Fruit fly (Drosophila melanogaster) whole organism, embryonic: ENCODE measurements around the gene CG33124.

ENCODE experiments used
- Ada2b ChIP-seq: fragments of 200-800 bp; sonication (Bioruptor generic); IDR thresholded peaks from 2 replicates; pipeline ENCODE4 v1.3.6; 2022; ENCODE audit warnings: missing biosample characterization, missing genetic modification characterization
- C15 ChIP-seq: fragments of 200-800 bp; sonication (Bioruptor generic); IDR thresholded peaks from 3 replicates; pipeline ENCODE4 v1.3.6; 2022; ENCODE audit warnings: missing biosample characterization, missing genetic modification characterization
- CG11695 ChIP-seq: fragments of 200-800 bp; sonication (Bioruptor generic); IDR thresholded peaks from 3 replicates; pipeline ENCODE4 v1.3.6; 2022; ENCODE audit warnings: missing biosample characterization, missing genetic modification characterization
- CG12744 ChIP-seq: fragments of 200-800 bp; sonication (Bioruptor generic); optimal IDR thresholded peaks from 2 replicates; lab custom pipeline; 2016; ENCODE audit warnings: missing biosample characterization, missing genetic modification characterization
- CG14965 ChIP-seq: fragments of 200-800 bp; sonication (Bioruptor generic); optimal IDR thresholded peaks from 2 replicates; lab custom pipeline; 2016; ENCODE audit warnings: missing biosample characterization, missing genetic modification characterization, borderline replicate concordance
- CG15073 ChIP-seq: fragments of 200-800 bp; sonication (Bioruptor generic); optimal IDR thresholded peaks from 2 replicates; lab custom pipeline; 2016; ENCODE audit warnings: missing biosample characterization, missing genetic modification characterization
- CG15479 ChIP-seq: fragments of 200-800 bp; sonication (Bioruptor generic); optimal IDR thresholded peaks from 3 replicates; lab custom pipeline; 2019; ENCODE audit warnings: missing biosample characterization, mild to moderate bottlenecking, missing genetic modification characterization, moderate library complexity
- CG1602 ChIP-seq: fragments of 200-800 bp; sonication (Bioruptor generic); optimal IDR thresholded peaks from 3 replicates; lab custom pipeline; 2016; ENCODE audit warnings: missing biosample characterization, missing genetic modification characterization
- CG16813 ChIP-seq: fragments of 200-800 bp; sonication (Bioruptor generic); IDR thresholded peaks from 3 replicates; pipeline ENCODE4 v1.3.6; 2022; ENCODE audit warnings: missing biosample characterization, missing genetic modification characterization; ENCODE audit not compliant: partially characterized antibody
- CG17612 ChIP-seq: fragments of 200-800 bp; sonication (Bioruptor generic); IDR thresholded peaks from 2 replicates; pipeline ENCODE4 v1.3.6; 2022; ENCODE audit warnings: missing biosample characterization, missing genetic modification characterization
- CG18599 ChIP-seq: fragments of 200-800 bp; sonication (Bioruptor generic); optimal IDR thresholded peaks from 3 replicates; lab custom pipeline; 2017; ENCODE audit warnings: missing biosample characterization, missing genetic modification characterization, mild to moderate bottlenecking, moderate library complexity, missing genetic modification reagents
- CG3281 ChIP-seq: fragments of 200-800 bp; sonication (Bioruptor generic); optimal IDR thresholded peaks from 3 replicates; lab custom pipeline; 2017; ENCODE audit warnings: missing biosample characterization, mild to moderate bottlenecking, missing genetic modification characterization
- CG33557 ChIP-seq: fragments of 200-800 bp; sonication (Bioruptor generic); optimal IDR thresholded peaks from 2 replicates; lab custom pipeline; 2019; ENCODE audit warnings: missing biosample characterization, mild to moderate bottlenecking, missing genetic modification characterization, moderate library complexity
- CG5180 ChIP-seq: fragments of 200-800 bp; sonication (Bioruptor generic); optimal IDR thresholded peaks from 3 replicates; lab custom pipeline; 2017; ENCODE audit warnings: missing biosample characterization, missing genetic modification characterization, mild to moderate bottlenecking, moderate library complexity, missing genetic modification reagents
- CG6689 ChIP-seq: fragments of 200-800 bp; sonication (Bioruptor generic); IDR thresholded peaks from 2 replicates; pipeline ENCODE4 v1.3.6; 2022; ENCODE audit warnings: missing biosample characterization, missing genetic modification characterization
- CG6791 ChIP-seq: fragments of 200-800 bp; sonication (Bioruptor generic); IDR thresholded peaks from 3 replicates; pipeline ENCODE4 v1.3.6; 2022; ENCODE audit warnings: missing biosample characterization, missing genetic modification characterization; ENCODE audit not compliant: partially characterized antibody
- CG7963 ChIP-seq: fragments of 200-800 bp; sonication (Bioruptor generic); IDR thresholded peaks from 3 replicates; pipeline ENCODE4 v1.3.6; 2022; ENCODE audit warnings: missing biosample characterization, missing genetic modification characterization; ENCODE audit not compliant: partially characterized antibody
- CHES-1-like ChIP-seq: fragments of 200-800 bp; sonication (Bioruptor generic); optimal IDR thresholded peaks from 2 replicates; lab custom pipeline; 2016; ENCODE audit warnings: missing biosample characterization, missing genetic modification characterization
- D ChIP-seq, 2 experiments: fragments of 200-800 bp in 1 of 2; fragments of >200 bp in 1 of 2; sonication (Bioruptor generic) in 1 of 2; optimal IDR thresholded peaks; 2 replicates in 1 of 2; 3 replicates in 1 of 2; lab custom pipeline; 2017; ENCODE audit warnings: mild to moderate bottlenecking in 1 of 2, missing biosample characterization in 1 of 2, missing genetic modification characterization in 1 of 2, missing genetic modification reagents in 1 of 2
- D19B ChIP-seq: fragments of 200-800 bp; sonication (Bioruptor generic); optimal IDR thresholded peaks from 2 replicates; lab custom pipeline; 2017; ENCODE audit warnings: missing biosample characterization, mild to moderate bottlenecking, missing genetic modification characterization
- Dbx ChIP-seq: fragments of 200-800 bp; sonication (Bioruptor generic); IDR thresholded peaks from 3 replicates; pipeline ENCODE4 v1.3.6; 2022; ENCODE audit warnings: missing biosample characterization, missing genetic modification characterization
- E2f2 ChIP-seq: fragments of 200-800 bp; sonication (Bioruptor generic); IDR thresholded peaks from 2 replicates; pipeline ENCODE4 v1.3.6; 2022; ENCODE audit warnings: missing biosample characterization, missing genetic modification characterization
- Gug ChIP-seq: fragments of 200-800 bp; sonication (Bioruptor generic); IDR thresholded peaks from 4 replicates; pipeline ENCODE4 v1.3.6; 2022; ENCODE audit warnings: missing biosample characterization, missing genetic modification characterization
- HLH54F ChIP-seq: fragments of 200-800 bp; sonication (Bioruptor generic); optimal IDR thresholded peaks from 3 replicates; lab custom pipeline; 2016; ENCODE audit warnings: missing biosample characterization, missing genetic modification characterization
- Jarid2 ChIP-seq: fragments of 200-800 bp; sonication (Bioruptor generic); optimal IDR thresholded peaks from 3 replicates; lab custom pipeline; 2017; ENCODE audit warnings: mild to moderate bottlenecking, missing biosample characterization, missing genetic modification reagents, missing genetic modification characterization
- Mad ChIP-seq: fragments of 200-800 bp; sonication (Bioruptor generic); optimal IDR thresholded peaks from 2 replicates; lab custom pipeline; 2016; ENCODE audit warnings: missing biosample characterization, missing genetic modification characterization
- Neu2 ChIP-seq: fragments of 200-800 bp; sonication (Bioruptor generic); optimal IDR thresholded peaks from 3 replicates; lab custom pipeline; 2016; ENCODE audit warnings: missing biosample characterization, missing genetic modification characterization, borderline replicate concordance
- Nf-YB ChIP-seq: fragments of 200-800 bp; sonication (Bioruptor generic); optimal IDR thresholded peaks from 3 replicates; lab custom pipeline; 2019; ENCODE audit warnings: missing biosample characterization, mild to moderate bottlenecking, missing genetic modification characterization, moderate library complexity
- Oli ChIP-seq: fragments of 200-800 bp; sonication (Bioruptor generic); optimal IDR thresholded peaks from 2 replicates; lab custom pipeline; 2018; ENCODE audit warnings: missing biosample characterization, mild to moderate bottlenecking, missing genetic modification characterization, moderate library complexity
- Ptx1 ChIP-seq: fragments of 200-800 bp; sonication (Bioruptor generic); IDR thresholded peaks from 2 replicates; pipeline ENCODE4 v1.3.6; 2022; ENCODE audit warnings: missing biosample characterization, missing genetic modification characterization
- Side ChIP-seq: fragments of 200-800 bp; sonication (Bioruptor generic); optimal IDR thresholded peaks from 2 replicates; lab custom pipeline; 2016; ENCODE audit warnings: missing biosample characterization, missing genetic modification characterization
- Six4 ChIP-seq: fragments of 200-800 bp; sonication (Bioruptor generic); optimal IDR thresholded peaks from 2 replicates; lab custom pipeline; 2016; ENCODE audit warnings: missing biosample characterization, missing genetic modification characterization
- Sox102F ChIP-seq: fragments of 200-800 bp; sonication (Bioruptor generic); optimal IDR thresholded peaks from 2 replicates; lab custom pipeline; 2018; ENCODE audit warnings: missing biosample characterization, mild to moderate bottlenecking, missing genetic modification characterization, moderate library complexity
- dan ChIP-seq: fragments of 200-800 bp; sonication (Bioruptor generic); IDR thresholded peaks from 2 replicates; pipeline ENCODE4 v1.3.6; 2022; ENCODE audit warnings: missing biosample characterization, missing genetic modification characterization
- dimm ChIP-seq: fragments of 200-800 bp; sonication (Bioruptor generic); IDR thresholded peaks from 2 replicates; pipeline ENCODE4 v1.3.6; 2022; ENCODE audit warnings: missing biosample characterization, missing genetic modification characterization
- dpn ChIP-seq, 2 experiments: fragments of 200-800 bp; sonication (Bioruptor generic); optimal IDR thresholded peaks; 3 replicates each; lab custom pipeline; 2016; ENCODE audit warnings: missing biosample characterization in 2 of 2, missing genetic modification characterization in 2 of 2
- gcm2 ChIP-seq: fragments of 200-800 bp; sonication (Bioruptor generic); optimal IDR thresholded peaks from 2 replicates; lab custom pipeline; 2016; ENCODE audit warnings: missing biosample characterization, missing genetic modification characterization
- gem ChIP-seq: fragments of 200-800 bp; sonication (Bioruptor generic); optimal IDR thresholded peaks from 2 replicates; lab custom pipeline; 2019; ENCODE audit warnings: missing biosample characterization, mild to moderate bottlenecking, missing genetic modification characterization, moderate library complexity
- gt ChIP-seq: fragments of 200-800 bp; sonication (Bioruptor generic); IDR thresholded peaks from 2 replicates; pipeline ENCODE4 v1.3.6; 2022; ENCODE audit warnings: missing biosample characterization, missing genetic modification characterization
- ind ChIP-seq: fragments of 200-800 bp; sonication (Bioruptor generic); optimal IDR thresholded peaks from 3 replicates; lab custom pipeline; 2016; ENCODE audit warnings: missing biosample characterization, missing genetic modification characterization
- kni ChIP-seq: fragments of 200-800 bp; sonication (Bioruptor generic); optimal IDR thresholded peaks from 3 replicates; lab custom pipeline; 2017; ENCODE audit warnings: mild to moderate bottlenecking, missing biosample characterization, missing genetic modification reagents, missing genetic modification characterization
- nau ChIP-seq: fragments of 200-800 bp; sonication (Bioruptor generic); optimal IDR thresholded peaks from 3 replicates; lab custom pipeline; 2017; ENCODE audit warnings: missing biosample characterization, mild to moderate bottlenecking, missing genetic modification characterization, missing genetic modification reagents
- pan ChIP-seq, 4 experiments: fragments of >200 bp in 3 of 4; fragments of 200-800 bp in 1 of 4; sonication (Bioruptor generic) in 1 of 4; optimal IDR thresholded peaks in 3 of 4; IDR thresholded peaks in 1 of 4; 2 replicates each; pipeline versions ENCODE4 v1.3.6 to Lab custom; 2017 to 2022; ENCODE audit warnings: missing biosample characterization in 2 of 4, missing genetic modification characterization in 2 of 4, mixed read lengths in 1 of 4
- ranshi ChIP-seq: fragments of 200-800 bp; sonication (Bioruptor generic); IDR thresholded peaks from 2 replicates; pipeline ENCODE4 v1.3.6; 2022; ENCODE audit warnings: missing biosample characterization, missing genetic modification characterization
- row ChIP-seq: fragments of 200-800 bp; sonication (Bioruptor generic); IDR thresholded peaks from 3 replicates; pipeline ENCODE4 v1.3.6; 2022; ENCODE audit warnings: missing biosample characterization, missing genetic modification characterization
- twi ChIP-seq: fragments of 200-800 bp; optimal IDR thresholded peaks from 2 replicates; lab custom pipeline; 2019; ENCODE audit warnings: missing biosample characterization, mild to moderate bottlenecking, missing genetic modification characterization, moderate library complexity
- vfl ChIP-seq: fragments of 200-800 bp; sonication (Bioruptor generic); optimal IDR thresholded peaks from 2 replicates; lab custom pipeline; 2016; ENCODE audit warnings: missing biosample characterization, missing genetic modification characterization
- z ChIP-seq: fragments of 200-800 bp; sonication (Bioruptor generic); IDR thresholded peaks from 3 replicates; pipeline ENCODE4 v1.3.6; 2022; ENCODE audit warnings: missing biosample characterization, missing genetic modification characterization
- zf30C ChIP-seq: fragments of 200-800 bp; sonication (Bioruptor generic); optimal IDR thresholded peaks from 3 replicates; lab custom pipeline; 2018; ENCODE audit warnings: missing biosample characterization, mild to moderate bottlenecking, missing genetic modification characterization

Gene CG33124

DNA sequence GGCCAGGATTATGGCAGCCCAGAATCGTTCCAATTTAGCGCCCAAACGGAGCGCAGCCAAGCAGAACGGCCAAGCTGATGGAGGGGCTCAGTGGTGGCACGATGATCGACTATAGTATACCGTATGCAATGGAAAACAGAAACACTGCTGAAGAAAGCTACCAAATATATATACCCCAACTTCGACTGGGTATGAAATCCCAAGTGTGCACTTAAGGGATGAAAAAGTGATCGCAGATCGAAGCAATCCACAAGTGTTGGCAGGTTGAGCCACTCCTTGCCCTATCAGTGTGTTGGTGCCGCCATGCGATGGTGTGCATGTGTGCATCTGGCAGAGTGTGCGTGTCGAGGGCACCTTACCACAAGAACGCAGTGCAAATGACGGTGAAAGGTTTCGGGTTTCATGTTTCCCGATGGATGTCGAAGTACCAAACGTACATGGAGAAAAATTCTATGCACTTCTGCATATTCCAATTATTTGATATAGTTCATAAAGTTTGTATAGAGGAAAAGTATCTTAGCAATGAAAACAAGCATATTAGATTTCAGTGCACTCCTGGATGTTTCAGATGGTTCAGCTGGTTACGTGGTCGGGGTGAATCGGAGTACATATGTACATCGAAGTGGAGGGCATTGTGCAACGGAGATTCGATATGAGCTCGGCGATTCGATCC lies 26.8 kb downstream of the CG33124 start (continued):
- TF ChIP-seq Mad (GFP tag; lab: Kevin White, UChicago) (no peak), Side (GFP tag; lab: Kevin White, UChicago) (no peak), CG15073 (GFP tag; lab: Kevin White, UChicago) (no peak), Sox102F (GFP tag; lab: Kevin White, UChicago) (no peak), CG18599 (no peak), CG7963 (peak; percentile 70), kni (GFP tag; lab: Kevin White, UChicago) (peak; percentile 55), CG16813 (peak; percentile 63), CG15479 (GFP tag; lab: Kevin White, UChicago) (no peak), row (peak; percentile 67), pan (optimal IDR thresholded peaks at IDR 0.05; lab: Kevin White, UChicago) (peak in 1 of 2 experiments; percentile 83), pan (GFP tag; optimal IDR thresholded peaks at IDR 0.05 in 1 of 2, IDR thresholded peaks at IDR 0.05 in 1 of 2) (peak in 1 of 2 experiments; percentile 57), gem (tag; lab: Kevin White, UChicago) (no peak), CG1602 (GFP tag; lab: Kevin White, UChicago) (no peak), dpn (GFP tag; optimal IDR thresholded peaks at IDR 0.05; lab: Kevin White, UChicago) (peak in 1 of 2 experiments; percentile 9), ranshi (GFP tag; lab: Robert Waterston, UW) (no peak), gcm2 (GFP tag; lab: Kevin White, UChicago) (no peak), Gug (GFP tag; lab: Robert Waterston, UW) (no peak), nau (no peak), Six4 (GFP tag; lab: Kevin White, UChicago) (peak; percentile 73), dan (no peak), Neu2 (GFP tag; lab: Kevin White, UChicago) (no peak), dimm (GFP tag; lab: Robert Waterston, UW) (no peak), CG6791 (GFP tag; lab: Robert Waterston, UW) (peak; percentile 73), HLH54F (GFP tag; lab: Kevin White, UChicago) (no peak), CG5180 (GFP tag; lab: Kevin White, UChicago) (no peak), CG6689 (no peak), E2f2 (GFP tag; lab: Robert Waterston, UW) (no peak), CG12744 (GFP tag; lab: Kevin White, UChicago) (no peak), Oli (tag; lab: Kevin White, UChicago) (no peak), CHES-1-like (no peak), gt (no peak), CG17612 (GFP tag; lab: Robert Waterston, UW) (no peak), Nf-YB (GFP tag; lab: Kevin White, UChicago) (no peak), Ptx1 (GFP tag; lab: Robert Waterston, UW) (no peak), D (optimal IDR thresholded peaks at IDR 0.05; lab: Kevin White, UChicago) (no peak), D (GFP tag; optimal IDR thresholded peaks at IDR 0.05; lab: Kevin White, UChicago) (no peak), CG11695 (GFP tag; lab: Robert Waterston, UW) (no peak), CG14965 (GFP tag; lab: Kevin White, UChicago) (no peak), vfl (GFP tag; lab: Kevin White, UChicago) (no peak), Jarid2 (GFP tag; lab: Kevin White, UChicago) (no peak), twi (tag; lab: Kevin White, UChicago) (peak; percentile 95), Dbx (GFP tag; lab: Robert Waterston, UW) (no peak), CG33557 (peak; percentile 1), zf30C (GFP tag; lab: Kevin White, UChicago) (peak; percentile 99), CG3281 (GFP tag; lab: Kevin White, UChicago) (no peak), C15 (GFP tag; lab: Robert Waterston, UW) (no peak), ind (no peak), Ada2b (GFP tag; lab: Robert Waterston, UW) (no peak), D19B (GFP tag; lab: Kevin White, UChicago) (peak; percentile 66), z (GFP tag; lab: Robert Waterston, UW) (no peak)
